Worm (Caenorhabditis elegans): ENCODE measurements around the gene cdh-7.
A peak's percentile ranks its signal among the peaks of the same experiment; 100 is the strongest.

cdh-7 gene

DNA sequence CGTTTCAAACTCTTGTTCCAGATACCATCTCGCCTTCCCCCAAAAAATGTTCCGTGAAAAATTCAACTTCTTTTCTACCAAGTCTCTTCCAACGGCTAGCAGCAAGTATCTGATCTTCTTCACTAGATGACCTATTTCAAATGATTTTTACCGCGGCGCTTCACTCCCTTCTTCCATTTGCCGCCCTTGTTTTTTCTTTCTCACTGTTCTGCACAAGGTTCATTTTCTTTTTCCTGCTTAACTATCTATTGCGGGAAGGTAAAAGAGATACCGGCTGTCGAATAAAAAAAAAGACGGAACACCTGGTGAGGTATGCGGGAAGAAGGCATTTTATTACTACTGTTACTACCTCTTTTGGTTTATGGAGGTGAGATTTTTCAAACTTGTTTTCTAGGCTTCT, at the start of gene cdh-7:
Gene cdh-7 (plus strand): TSS at position 214 of the 400 bp plus-strand sequence.
- TF ChIP-seq hmg-4 (GFP tag; optimal IDR thresholded peaks at IDR 0.05) (no peak), hnd-1 (tag; optimal IDR thresholded peaks at IDR 0.05) (no peak), scrt-1 (GFP tag; IDR thresholded peaks at IDR 0.05) (no peak), ets-7 (tag; optimal IDR thresholded peaks at IDR 0.05) (no peak), flt-1 (GFP tag; IDR thresholded peaks at IDR 0.05) (no peak), pes-1 (GFP tag; IDR thresholded peaks at IDR 0.05) (no peak), ceh-36 (tag; optimal IDR thresholded peaks at IDR 0.05) (no peak), tbx-37 (GFP tag; conservative IDR thresholded peaks at IDR 0.05) (no peak), B0310.2 (tag; optimal IDR thresholded peaks at IDR 0.05) (no peak), tra-4 (tag; optimal IDR thresholded peaks at IDR 0.05) (no peak), ama-1 (optimal IDR thresholded peaks at IDR 0.05) (no peak), tbx-11 (GFP tag; IDR thresholded peaks at IDR 0.05) (no peak), hmbx-1 (tag; optimal IDR thresholded peaks at IDR 0.05) (no peak), F13C5.2 (tag; optimal IDR thresholded peaks at IDR 0.05) (no peak), aly-1 (tag; optimal IDR thresholded peaks at IDR 0.05) (no peak), ceh-13 (GFP tag; optimal IDR thresholded peaks at IDR 0.05) (no peak), sea-1 (GFP tag; conservative IDR thresholded peaks at IDR 0.05) (no peak)

DNA sequence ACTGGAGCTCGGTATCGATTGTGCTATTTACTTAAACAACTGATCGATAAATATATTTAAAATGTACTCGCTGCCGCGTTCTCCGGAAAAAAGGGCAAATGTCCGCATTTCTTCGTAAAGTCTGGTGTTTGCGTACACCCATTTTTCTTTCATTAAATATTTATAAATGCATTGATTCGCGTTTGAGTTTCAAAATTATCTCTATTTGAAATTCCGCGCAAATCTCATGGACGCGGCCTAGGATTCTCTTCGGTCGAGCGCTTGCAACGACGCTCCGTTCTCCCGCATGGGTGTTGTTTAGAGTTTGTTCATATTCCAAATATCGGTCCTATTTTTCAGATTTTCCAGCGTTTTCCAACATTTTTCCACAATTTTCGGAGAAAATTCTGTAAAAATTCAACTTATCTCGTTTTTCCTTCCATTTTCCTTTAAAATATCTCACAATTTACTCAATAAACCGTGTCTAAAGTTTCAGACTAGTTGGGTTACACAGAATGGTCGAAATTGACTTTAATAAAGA, 48.0 kb upstream of the cdh-7 start, which contains the start of gene eif-3.B:
Gene eif-3.B (plus strand): TSS at position 470 of the 520 bp plus-strand sequence.
- TF ChIP-seq hmg-4 (GFP tag; optimal IDR thresholded peaks at IDR 0.05) (peak; percentile 53), aly-1 (tag; optimal IDR thresholded peaks at IDR 0.05) (no peak), tbx-11 (GFP tag; IDR thresholded peaks at IDR 0.05) (peak; percentile 52; the same call in 1 of the 2 replicates), ets-7 (tag; optimal IDR thresholded peaks at IDR 0.05) (peak; percentile 30), B0310.2 (tag; optimal IDR thresholded peaks at IDR 0.05) (peak; percentile 3), hnd-1 (tag; optimal IDR thresholded peaks at IDR 0.05) (no peak), flt-1 (GFP tag; IDR thresholded peaks at IDR 0.05) (no peak), tbx-37 (GFP tag; conservative IDR thresholded peaks at IDR 0.05) (peak; percentile 93), F13C5.2 (tag; optimal IDR thresholded peaks at IDR 0.05) (peak; percentile 79), ceh-36 (tag; optimal IDR thresholded peaks at IDR 0.05) (no peak), sea-1 (GFP tag; conservative IDR thresholded peaks at IDR 0.05) (0 out of 2 replicates have a peak, but pooled peaks have one; percentile 34), hmbx-1 (tag; optimal IDR thresholded peaks at IDR 0.05) (no peak), pes-1 (GFP tag; IDR thresholded peaks at IDR 0.05) (peak; percentile 78)

DNA sequence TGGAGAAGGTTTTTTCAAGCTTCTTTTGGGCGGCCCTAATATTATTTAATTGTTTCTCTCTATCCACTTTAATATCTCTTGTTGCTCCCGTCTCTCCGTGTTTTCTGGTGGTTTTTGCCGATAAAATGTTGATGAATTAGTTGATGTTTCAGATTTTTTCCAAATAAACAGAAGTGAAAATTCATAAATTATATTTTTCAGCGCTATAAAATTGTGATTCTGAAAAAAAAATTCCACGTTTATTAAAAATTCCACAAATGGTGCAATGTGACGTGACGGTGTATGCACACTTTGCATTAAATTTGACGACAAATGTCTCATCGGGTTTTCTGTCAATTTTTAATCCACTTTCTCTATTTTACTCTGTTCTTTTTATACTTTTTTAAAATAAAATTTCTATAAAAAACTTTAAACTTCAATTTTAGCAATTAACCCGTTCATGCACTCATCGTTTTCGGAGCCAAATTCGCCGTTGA, 44.9 kb upstream of the cdh-7 start, which contains the start of gene tbc-20:
Gene tbc-20 (plus strand): TSS at position 426 of the 476 bp plus-strand sequence.
- TF ChIP-seq pes-1 (GFP tag; IDR thresholded peaks at IDR 0.05) = no peak
- no peak for TF ChIP-seq ceh-13 (GFP tag; optimal IDR thresholded peaks at IDR 0.05)
- TF ChIP-seq hmg-4 (GFP tag; optimal IDR thresholded peaks at IDR 0.05) = no peak

DNA sequence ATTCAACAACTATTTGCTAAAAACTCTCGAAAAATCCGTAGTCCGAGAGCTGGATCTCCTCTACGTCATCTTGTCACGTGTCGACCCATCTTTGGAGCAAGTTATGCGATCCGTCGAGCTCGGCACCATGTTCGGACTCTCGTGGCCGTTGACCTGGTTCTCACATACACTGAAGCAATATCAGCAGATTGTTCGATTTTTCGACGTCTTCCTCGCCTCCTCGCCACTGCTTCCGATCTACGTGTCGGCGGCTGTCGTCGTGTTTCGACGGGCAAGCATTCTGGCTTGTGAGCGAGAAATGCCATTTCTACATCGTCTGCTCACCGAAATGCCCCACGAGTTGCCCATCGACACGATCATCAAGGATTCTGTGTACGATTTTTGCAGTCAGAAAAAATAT, 43.7 kb upstream of the cdh-7 start:
- TF ChIP-seq ceh-36 (tag; optimal IDR thresholded peaks at IDR 0.05) (no peak), flt-1 (GFP tag; IDR thresholded peaks at IDR 0.05) (no peak), B0310.2 (tag; optimal IDR thresholded peaks at IDR 0.05) (no peak), scrt-1 (GFP tag; IDR thresholded peaks at IDR 0.05) (no peak), ceh-13 (GFP tag; optimal IDR thresholded peaks at IDR 0.05) (no peak), tbx-11 (GFP tag; IDR thresholded peaks at IDR 0.05) (no peak)

DNA sequence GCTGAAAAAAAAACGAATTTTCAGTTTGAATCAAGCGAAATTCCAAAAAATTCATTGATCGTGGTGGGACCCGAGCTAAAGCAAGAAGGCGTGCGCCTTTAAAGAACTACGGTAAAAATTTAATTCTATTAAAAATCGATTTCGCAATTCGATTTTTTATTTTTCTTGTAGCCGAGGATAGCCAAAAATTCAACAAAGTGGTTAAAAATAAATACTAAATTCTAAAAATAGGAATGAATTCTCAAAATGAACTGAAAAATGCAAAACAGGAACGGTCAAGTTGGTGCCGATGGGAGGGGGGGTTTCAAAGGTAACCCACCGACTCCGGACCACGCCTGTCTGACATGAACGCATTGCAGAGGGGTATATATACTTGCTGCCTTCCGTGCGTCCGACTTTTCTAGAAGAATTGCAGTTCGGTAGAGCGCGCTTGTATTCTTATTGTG, 41.9 kb upstream of the cdh-7 start:
- TF ChIP-seq tbx-11 (GFP tag; IDR thresholded peaks at IDR 0.05) (no peak), hnd-1 (tag; optimal IDR thresholded peaks at IDR 0.05) (no peak), ceh-36 (tag; optimal IDR thresholded peaks at IDR 0.05) (no peak), tra-4 (tag; optimal IDR thresholded peaks at IDR 0.05) (no peak), tbx-37 (GFP tag; conservative IDR thresholded peaks at IDR 0.05) (0 out of 2 replicates have a peak, but pooled peaks have one; percentile 38), ceh-13 (GFP tag; optimal IDR thresholded peaks at IDR 0.05) (no peak), hmbx-1 (tag; optimal IDR thresholded peaks at IDR 0.05) (no peak), aly-1 (tag; optimal IDR thresholded peaks at IDR 0.05) (no peak), sea-1 (GFP tag; conservative IDR thresholded peaks at IDR 0.05) (peak; percentile 83), hmg-4 (GFP tag; optimal IDR thresholded peaks at IDR 0.05) (no peak), F13C5.2 (tag; optimal IDR thresholded peaks at IDR 0.05) (no peak), ets-7 (tag; optimal IDR thresholded peaks at IDR 0.05) (no peak), flt-1 (GFP tag; IDR thresholded peaks at IDR 0.05) (peak; percentile 54), scrt-1 (GFP tag; IDR thresholded peaks at IDR 0.05) (no peak), ama-1 (optimal IDR thresholded peaks at IDR 0.05) (no peak), pes-1 (GFP tag; IDR thresholded peaks at IDR 0.05) (peak; percentile 75), B0310.2 (tag; optimal IDR thresholded peaks at IDR 0.05) (no peak)

DNA sequence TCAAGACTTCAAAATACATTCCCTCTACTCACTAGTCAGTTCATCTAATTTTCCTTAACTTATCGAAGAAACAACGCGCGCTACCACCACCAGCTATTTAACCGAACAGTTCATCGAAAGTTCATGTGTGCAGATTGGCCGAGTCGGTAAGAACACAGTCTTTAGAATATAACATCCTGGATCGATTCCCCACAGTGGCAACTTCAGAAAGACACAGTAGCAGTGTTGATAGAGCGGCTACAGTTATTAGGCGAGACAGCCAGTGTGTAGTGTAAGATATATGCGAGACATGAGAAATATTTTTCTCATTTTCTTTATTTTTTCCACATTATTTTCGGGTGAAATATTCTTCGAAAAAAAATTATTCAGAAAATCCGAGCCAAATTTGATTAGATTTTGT, 40.5 kb upstream of the cdh-7 start:
- peak; percentile 72 for TF ChIP-seq pes-1 (GFP tag; IDR thresholded peaks at IDR 0.05)
- peak; percentile 64 for TF ChIP-seq tbx-11 (GFP tag; IDR thresholded peaks at IDR 0.05)
- TF ChIP-seq flt-1 (GFP tag; IDR thresholded peaks at IDR 0.05) = 0 out of 2 replicates have a peak, but pooled peaks have one; percentile 16

DNA sequence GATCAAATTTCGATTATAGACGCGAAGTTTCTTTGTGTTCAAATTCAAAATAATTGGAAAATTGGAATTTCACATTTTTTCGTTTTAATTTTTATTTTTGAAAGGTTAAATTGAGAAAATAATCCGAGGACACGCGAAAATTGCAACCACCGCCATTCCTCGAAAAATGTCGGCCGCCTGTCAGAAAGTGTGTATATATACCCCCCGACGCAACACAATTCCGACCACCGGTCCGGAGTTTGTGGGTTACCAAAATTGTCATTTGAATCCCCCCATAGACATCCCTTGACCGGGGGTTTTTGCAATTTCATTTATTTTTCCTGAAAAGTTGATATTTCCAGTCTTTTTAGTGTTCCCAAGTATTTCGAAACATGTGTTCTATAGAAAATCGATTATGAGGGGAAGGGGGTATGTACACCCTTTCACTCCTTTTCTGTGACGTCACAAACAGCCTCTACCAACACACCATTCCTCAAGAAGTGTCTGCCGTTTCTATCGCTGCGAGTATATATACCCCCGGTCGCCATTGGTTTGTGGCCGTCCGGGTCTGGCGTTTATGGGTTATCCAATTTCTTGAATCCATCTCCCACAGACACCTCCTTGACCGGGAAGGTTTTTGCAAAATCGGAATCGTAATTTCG, 38.6 kb upstream of the cdh-7 start, which contains the start of gene W01D2.3:
Gene W01D2.3 (minus strand): TSS at position 51 of the 641 bp plus-strand sequence.
- peak; percentile 89 for TF ChIP-seq F13C5.2 (tag; optimal IDR thresholded peaks at IDR 0.05)
- TF ChIP-seq B0310.2 (tag; optimal IDR thresholded peaks at IDR 0.05) = peak; percentile 95
- TF ChIP-seq aly-1 (tag; optimal IDR thresholded peaks at IDR 0.05) = peak; percentile 91
- TF ChIP-seq tbx-11 (GFP tag; IDR thresholded peaks at IDR 0.05) = peak; percentile 85
- TF ChIP-seq hmg-4 (GFP tag; optimal IDR thresholded peaks at IDR 0.05) = peak; percentile 98
- TF ChIP-seq flt-1 (GFP tag; IDR thresholded peaks at IDR 0.05) = peak; percentile 79
- TF ChIP-seq hnd-1 (tag; optimal IDR thresholded peaks at IDR 0.05) = peak; percentile 79
- TF ChIP-seq ceh-13 (GFP tag; optimal IDR thresholded peaks at IDR 0.05) = peak; percentile 91
- peak; percentile 65 for TF ChIP-seq hmbx-1 (tag; optimal IDR thresholded peaks at IDR 0.05)
- TF ChIP-seq ceh-36 (tag; optimal IDR thresholded peaks at IDR 0.05) = peak; percentile 82
- TF ChIP-seq ama-1 (optimal IDR thresholded peaks at IDR 0.05) = no peak
- TF ChIP-seq pes-1 (GFP tag; IDR thresholded peaks at IDR 0.05) = peak; percentile 91
- peak; percentile 84 for TF ChIP-seq scrt-1 (GFP tag; IDR thresholded peaks at IDR 0.05)
- peak; percentile 88 for TF ChIP-seq tra-4 (tag; optimal IDR thresholded peaks at IDR 0.05)
- TF ChIP-seq tbx-37 (GFP tag; conservative IDR thresholded peaks at IDR 0.05) = peak; percentile 67
- TF ChIP-seq sea-1 (GFP tag; conservative IDR thresholded peaks at IDR 0.05) = peak; percentile 88
- TF ChIP-seq ets-7 (tag; optimal IDR thresholded peaks at IDR 0.05) = peak; percentile 90

Measured in whole organism, early embryonic.